Fruit fly (Drosophila melanogaster): ENCODE data around the gene CG7990.

CG7990 gene

dm6 chrX:19154998-19155397 lies 46.8 kb downstream of the CG7990 start (continued):
- TF ChIP-seq Eip93F (GFP tag; optimal IDR thresholded peaks at IDR 0.05) = peak; percentile 83
- TF ChIP-seq cyc (GFP tag; optimal IDR thresholded peaks at IDR 0.05) = peak; percentile 95
- peak; percentile 97 for TF ChIP-seq Eip75B (GFP tag; optimal IDR thresholded peaks at IDR 0.05)
- TF ChIP-seq topi (GFP tag; optimal IDR thresholded peaks at IDR 0.05) = peak; percentile 97
- peak; percentile 50 for TF ChIP-seq fkh (GFP tag; optimal IDR thresholded peaks at IDR 0.05)
- peak; percentile 94 for TF ChIP-seq CG31627 (GFP tag; optimal IDR thresholded peaks at IDR 0.05)
- TF ChIP-seq ss (GFP tag; optimal IDR thresholded peaks at IDR 0.05) = peak; percentile 81 to 89
- peak; percentile 95 for TF ChIP-seq CG15336 (GFP tag; IDR thresholded peaks at IDR 0.05)
- peak; percentile 91 for TF ChIP-seq dac (GFP tag; optimal IDR thresholded peaks at IDR 0.05)
- peak; percentile 82 for TF ChIP-seq spab (GFP tag; optimal IDR thresholded peaks at IDR 0.05)
- peak; percentile 96 for TF ChIP-seq CG7368 (GFP tag; optimal IDR thresholded peaks at IDR 0.05)
- TF ChIP-seq Blimp-1 (GFP tag; optimal IDR thresholded peaks at IDR 0.05) = peak; percentile 84
- peak; percentile 91 for TF ChIP-seq Sox15 (GFP tag; optimal IDR thresholded peaks at IDR 0.05)
- TF ChIP-seq vri (GFP tag; optimal IDR thresholded peaks at IDR 0.05) = peak; percentile 88
- peak; percentile 96 for TF ChIP-seq CG6792 (GFP tag; optimal IDR thresholded peaks at IDR 0.05)
- peak; percentile 91 for TF ChIP-seq dsx (GFP tag; optimal IDR thresholded peaks at IDR 0.05; ENCODE audit: poor library complexity, severe bottlenecking)
- peak; percentile 81 to 85 for TF ChIP-seq salr (GFP tag; optimal IDR thresholded peaks at IDR 0.05)
- no peak for TF ChIP-seq Hr38 (GFP tag; optimal IDR thresholded peaks at IDR 0.05)
- peak; percentile 95 for TF ChIP-seq achi (GFP tag; optimal IDR thresholded peaks at IDR 0.05)
- peak; percentile 93 for TF ChIP-seq Smox (GFP tag; optimal IDR thresholded peaks at IDR 0.05)
- peak; percentile 95 for TF ChIP-seq pdm3 (GFP tag; optimal IDR thresholded peaks at IDR 0.05)
- TF ChIP-seq Lpt (GFP tag; optimal IDR thresholded peaks at IDR 0.05) = peak; percentile 92
- TF ChIP-seq Sox102F (GFP tag; optimal IDR thresholded peaks at IDR 0.05) = peak; percentile 96
- peak; percentile 94 for TF ChIP-seq net (GFP tag; optimal IDR thresholded peaks at IDR 0.05)
- peak; percentile 96 for TF ChIP-seq esn (GFP tag; optimal IDR thresholded peaks at IDR 0.05)
- TF ChIP-seq eg (GFP tag; IDR thresholded peaks at IDR 0.05) = peak; percentile 94
- TF ChIP-seq CG8319 (GFP tag; optimal IDR thresholded peaks at IDR 0.05) = peak; percentile 92
- TF ChIP-seq Hr39 (GFP tag; optimal IDR thresholded peaks at IDR 0.05) = peak; percentile 95

- TF ChIP-seq CG11902 (GFP tag; optimal IDR thresholded peaks at IDR 0.05) (no peak), Sox102F (GFP tag; optimal IDR thresholded peaks at IDR 0.05) (no peak), CG9139 (GFP tag; optimal IDR thresholded peaks at IDR 0.05) (no peak), esn (GFP tag; optimal IDR thresholded peaks at IDR 0.05) (no peak)
Measured at dm6 chrX:19154249-19154648, 47.5 kb downstream of the CG7990 start.

- TF ChIP-seq Sox15 (GFP tag; optimal IDR thresholded peaks at IDR 0.05) (no peak), CG31627 (GFP tag; optimal IDR thresholded peaks at IDR 0.05) (no peak), CG32006 (GFP tag; optimal IDR thresholded peaks at IDR 0.05) (no peak), CG6854 (GFP tag; optimal IDR thresholded peaks at IDR 0.05) (peak; percentile 49), CG3919 (GFP tag; optimal IDR thresholded peaks at IDR 0.05) (peak; percentile 2), achi (GFP tag; optimal IDR thresholded peaks at IDR 0.05) (no peak), CG9139 (GFP tag; optimal IDR thresholded peaks at IDR 0.05) (peak; percentile 16), CG6276 (GFP tag; optimal IDR thresholded peaks at IDR 0.05) (peak; percentile 41), Eip75B (GFP tag; optimal IDR thresholded peaks at IDR 0.05) (peak; percentile 62), CG3032 (tag; optimal IDR thresholded peaks at IDR 0.05) (no peak), CG10669 (GFP tag; optimal IDR thresholded peaks at IDR 0.05) (no peak), CG16779 (tag; optimal IDR thresholded peaks at IDR 0.05) (peak; percentile 52), svp (GFP tag) (peak; percentile 94), Met (GFP tag; optimal IDR thresholded peaks at IDR 0.05) (no peak), CG7368 (GFP tag; optimal IDR thresholded peaks at IDR 0.05) (peak; percentile 20), CG15336 (GFP tag; IDR thresholded peaks at IDR 0.05) (peak; percentile 53; the same call in 1 of the 2 replicates), fkh (GFP tag; optimal IDR thresholded peaks at IDR 0.05) (peak; percentile 54), CG6792 (GFP tag; optimal IDR thresholded peaks at IDR 0.05) (no peak), fd85E (GFP tag; optimal IDR thresholded peaks at IDR 0.05) (no peak), net (GFP tag; optimal IDR thresholded peaks at IDR 0.05) (no peak), Eip78C (GFP tag) (peak; percentile 34), spab (GFP tag; optimal IDR thresholded peaks at IDR 0.05) (no peak), CG11762 (GFP tag; optimal IDR thresholded peaks at IDR 0.05; ENCODE audit: insufficient read depth) (no peak), vri (GFP tag; optimal IDR thresholded peaks at IDR 0.05) (peak; percentile 43), CG1621 (tag; optimal IDR thresholded peaks at IDR 0.05) (no peak), CG6163 (GFP tag; IDR thresholded peaks at IDR 0.05) (no peak; the same call in 1 of the 3 replicates), acj6 (GFP tag; optimal IDR thresholded peaks at IDR 0.05) (no peak)
Measured at dm6 chrX:19153288-19154130, 48.3 kb downstream of the CG7990 start.
